Worm (Caenorhabditis elegans) whole organism, young adult: Measurements from ENCODE around the gene F28H7.3.

Experiments
- C17E4.6 ChIP-seq: fragments of 200-800 bp; sonication (Bioruptor generic); IDR thresholded peaks from 2 replicates; pipeline ENCODE4 v1.3.6; 2022; ENCODE audit warnings: missing genetic modification reagents, missing genetic modification characterization, missing compliant biosample characterization
- D2030.7 ChIP-seq: fragments of 200-800 bp; sonication (Bioruptor generic); IDR thresholded peaks from 2 replicates; pipeline ENCODE4 v1.3.6; 2022; ENCODE audit warnings: missing genetic modification reagents, missing genetic modification characterization, missing compliant biosample characterization
- T07F8.4 ChIP-seq: sonication (generic microtip); optimal IDR thresholded peaks from 2 replicates; lab custom pipeline; 2016; ENCODE audit warnings: mild to moderate bottlenecking, missing genetic modification characterization, moderate library complexity, missing compliant biosample characterization
- Y53F4B.3 ChIP-seq: fragments of 200-800 bp; sonication (Bioruptor generic); IDR thresholded peaks from 2 replicates; pipeline ENCODE4 v1.3.6; 2022; ENCODE audit warnings: missing genetic modification reagents, missing genetic modification characterization, missing compliant biosample characterization
- Y56A3A.18 ChIP-seq: fragments of 200-800 bp; sonication (Bioruptor generic); IDR thresholded peaks from 2 replicates; pipeline ENCODE4 v1.3.6; 2022; ENCODE audit warnings: missing genetic modification reagents, missing genetic modification characterization, missing compliant biosample characterization
- Y79H2A.3 ChIP-seq: fragments of 200-800 bp; sonication (Bioruptor generic); conservative IDR thresholded peaks from 2 replicates; pipeline ENCODE4 v1.3.6; 2022; ENCODE audit warnings: missing genetic modification reagents, missing genetic modification characterization, missing compliant biosample characterization
- ama-1 ChIP-seq, 3 experiments: fragments of 150-350 bp in 1 of 3; sonication (generic microtip) in 2 of 3; optimal IDR thresholded peaks; 2 replicates each; lab custom pipeline; 2014 to 2018; ENCODE audit warnings: missing biosample characterization in 2 of 3, missing genetic modification characterization in 2 of 3, missing genetic modification reagents in 2 of 3
- aptf-3 ChIP-seq: fragments of 200-800 bp; sonication (Bioruptor generic); IDR thresholded peaks from 2 replicates; pipeline ENCODE4 v1.3.6; 2022; ENCODE audit warnings: missing genetic modification characterization, missing compliant biosample characterization
- attf-3 ChIP-seq: fragments of 200-800 bp; sonication (Bioruptor generic); conservative IDR thresholded peaks from 2 replicates; pipeline ENCODE4 v1.3.6; 2022; ENCODE audit warnings: missing genetic modification reagents, missing genetic modification characterization, missing compliant biosample characterization
- ccch-3 ChIP-seq: fragments of 200-800 bp; sonication (Bioruptor generic); optimal IDR thresholded peaks from 2 replicates; lab custom pipeline; 2018; ENCODE audit warnings: mild to moderate bottlenecking, missing genetic modification characterization, missing compliant biosample characterization
- cebp-1 ChIP-seq, 2 experiments: fragments of 200-800 bp in 1 of 2; sonication (Bioruptor generic) in 1 of 2; sonication (generic microtip) in 1 of 2; IDR thresholded peaks in 1 of 2; optimal IDR thresholded peaks in 1 of 2; 2 replicates each; pipeline versions ENCODE4 v1.3.6 to Lab custom; 2017 to 2022; ENCODE audit warnings: missing compliant biosample characterization in 2 of 2, missing genetic modification characterization in 2 of 2, mild to moderate bottlenecking in 1 of 2, missing genetic modification reagents in 1 of 2, moderate library complexity in 1 of 2
- ceh-27 ChIP-seq: fragments of 200-800 bp; sonication (Bioruptor generic); optimal IDR thresholded peaks from 2 replicates; lab custom pipeline; 2018; ENCODE audit warnings: mild to moderate bottlenecking, missing genetic modification characterization, moderate library complexity, missing compliant biosample characterization
- ceh-40 ChIP-seq: fragments of 200-800 bp; sonication (Bioruptor generic); IDR thresholded peaks from 2 replicates; pipeline ENCODE4 v1.3.6; 2022; ENCODE audit warnings: missing genetic modification characterization, missing compliant biosample characterization
- ceh-79 ChIP-seq: sonication (generic microtip); optimal IDR thresholded peaks from 2 replicates; lab custom pipeline; 2017; ENCODE audit warnings: mild to moderate bottlenecking, missing genetic modification characterization, missing compliant biosample characterization
- ceh-91 ChIP-seq: fragments of 200-800 bp; sonication (Bioruptor generic); IDR thresholded peaks from 2 replicates; pipeline ENCODE4 v1.3.6; 2022; ENCODE audit warnings: missing genetic modification reagents, missing genetic modification characterization, missing compliant biosample characterization
- dox-1 ChIP-seq: fragments of 200-800 bp; sonication (Bioruptor generic); IDR thresholded peaks from 2 replicates; pipeline ENCODE4 v1.3.6; 2022; ENCODE audit warnings: missing genetic modification reagents, missing genetic modification characterization, missing compliant biosample characterization
- ekl-4 ChIP-seq: fragments of 200-800 bp; sonication (Bioruptor generic); IDR thresholded peaks from 2 replicates; pipeline ENCODE4 v1.3.6; 2022; ENCODE audit warnings: missing genetic modification reagents, missing genetic modification characterization, missing compliant biosample characterization
- ets-4 ChIP-seq: fragments of 200-800 bp; sonication (Bioruptor generic); optimal IDR thresholded peaks from 2 replicates; lab custom pipeline; 2018; ENCODE audit warnings: mild to moderate bottlenecking, missing genetic modification characterization, missing compliant biosample characterization
- hlh-12 ChIP-seq: sonication (generic microtip); optimal IDR thresholded peaks from 2 replicates; lab custom pipeline; 2016; ENCODE audit warnings: missing genetic modification characterization, missing compliant biosample characterization
- hmg-1.2 ChIP-seq: fragments of 200-800 bp; sonication (Bioruptor generic); IDR thresholded peaks from 2 replicates; pipeline ENCODE4 v1.3.6; 2022; ENCODE audit warnings: missing genetic modification reagents, missing genetic modification characterization, missing compliant biosample characterization
- hmg-20 ChIP-seq: fragments of 200-800 bp; sonication (Bioruptor generic); IDR thresholded peaks from 2 replicates; pipeline ENCODE4 v1.3.6; 2022; ENCODE audit warnings: missing genetic modification reagents, missing genetic modification characterization, missing compliant biosample characterization
- lag-1 ChIP-seq: fragments of 200-800 bp; sonication (Bioruptor generic); IDR thresholded peaks from 2 replicates; pipeline ENCODE4 v1.3.6; 2022; ENCODE audit warnings: missing genetic modification reagents, missing genetic modification characterization, missing compliant biosample characterization
- let-526 ChIP-seq: fragments of 200-800 bp; sonication (Bioruptor generic); IDR thresholded peaks from 2 replicates; pipeline ENCODE4 v1.3.6; 2022; ENCODE audit warnings: missing genetic modification reagents, missing genetic modification characterization, missing compliant biosample characterization
- lsl-1 ChIP-seq: fragments of 200-800 bp; sonication (Bioruptor generic); optimal IDR thresholded peaks from 2 replicates; lab custom pipeline; 2018; ENCODE audit warnings: mild to moderate bottlenecking, missing genetic modification characterization, moderate library complexity, missing compliant biosample characterization
- madf-6 ChIP-seq: fragments of 200-800 bp; sonication (Bioruptor generic); IDR thresholded peaks from 2 replicates; pipeline ENCODE4 v1.3.6; 2022; ENCODE audit warnings: missing genetic modification reagents, missing genetic modification characterization, missing compliant biosample characterization
- mxl-1 ChIP-seq: sonication (generic microtip); optimal IDR thresholded peaks from 2 replicates; lab custom pipeline; 2016; ENCODE audit warnings: missing genetic modification characterization, missing compliant biosample characterization
- nfya-2 ChIP-seq: fragments of 200-800 bp; sonication (Bioruptor generic); IDR thresholded peaks from 2 replicates; pipeline ENCODE4 v1.3.6; 2022; ENCODE audit warnings: missing genetic modification reagents, missing genetic modification characterization, missing compliant biosample characterization
- nhr-179 ChIP-seq: sonication (generic microtip); optimal IDR thresholded peaks from 2 replicates; lab custom pipeline; 2016; ENCODE audit warnings: mild to moderate bottlenecking, missing genetic modification characterization, missing compliant biosample characterization
- nhr-27 ChIP-seq: fragments of 200-800 bp; sonication (Bioruptor generic); optimal IDR thresholded peaks from 2 replicates; lab custom pipeline; 2018; ENCODE audit warnings: mild to moderate bottlenecking, missing genetic modification characterization, moderate library complexity, missing compliant biosample characterization
- nhr-80 ChIP-seq: sonication (generic microtip); optimal IDR thresholded peaks from 2 replicates; lab custom pipeline; 2016; ENCODE audit warnings: missing genetic modification characterization, missing compliant biosample characterization
- sdz-38 ChIP-seq: sonication (generic microtip); optimal IDR thresholded peaks from 2 replicates; lab custom pipeline; 2016; ENCODE audit warnings: missing genotype, missing genetic modification characterization, missing compliant biosample characterization
- sea-2 ChIP-seq: fragments of 200-800 bp; sonication (Bioruptor generic); IDR thresholded peaks from 2 replicates; pipeline ENCODE4 v1.3.6; 2022; ENCODE audit warnings: missing genetic modification characterization, missing compliant biosample characterization
- snpc-1.1 ChIP-seq: sonication (generic microtip); optimal IDR thresholded peaks from 2 replicates; lab custom pipeline; 2017; ENCODE audit warnings: missing genetic modification characterization, mild to moderate bottlenecking, missing compliant biosample characterization, antibody characterized with exemption, moderate library complexity, missing genotype, missing genetic modification reagents; ENCODE audit not compliant: insufficient read depth
- snpc-3.4 ChIP-seq: sonication (generic microtip); optimal IDR thresholded peaks from 2 replicates; lab custom pipeline; 2017; ENCODE audit warnings: missing genetic modification characterization, mild to moderate bottlenecking, missing compliant biosample characterization, antibody characterized with exemption, moderate library complexity, missing genotype, missing genetic modification reagents
- sptf-2 ChIP-seq: fragments of 200-800 bp; sonication (Bioruptor generic); optimal IDR thresholded peaks from 2 replicates; lab custom pipeline; 2018; ENCODE audit warnings: mild to moderate bottlenecking, missing genetic modification characterization, missing compliant biosample characterization
- tbx-9 ChIP-seq: sonication (generic microtip); optimal IDR thresholded peaks from 2 replicates; lab custom pipeline; 2016; ENCODE audit warnings: borderline replicate concordance, missing genetic modification characterization, inconsistent platforms, missing compliant biosample characterization
- tlf-1 ChIP-seq: fragments of 200-800 bp; sonication (Bioruptor generic); optimal IDR thresholded peaks from 2 replicates; lab custom pipeline; 2018; ENCODE audit warnings: mild to moderate bottlenecking, missing genetic modification characterization, missing compliant biosample characterization
- unc-62 ChIP-seq: fragments of 150-350 bp; optimal IDR thresholded peaks from 2 replicates; lab custom pipeline; 2014; ENCODE audit warnings: missing biosample characterization, missing genetic modification reagents, missing genetic modification characterization
- zim-3 ChIP-seq: sonication (generic microtip); optimal IDR thresholded peaks from 2 replicates; lab custom pipeline; 2017; ENCODE audit warnings: mild to moderate bottlenecking, missing genetic modification characterization, moderate library complexity, missing compliant biosample characterization
- ztf-18 ChIP-seq: sonication (generic microtip); optimal IDR thresholded peaks from 2 replicates; lab custom pipeline; 2016; ENCODE audit warnings: missing genotype, mild to moderate bottlenecking, missing genetic modification characterization, missing compliant biosample characterization
- ztf-22 ChIP-seq: fragments of 200-800 bp; sonication (Bioruptor generic); optimal IDR thresholded peaks from 2 replicates; lab custom pipeline; 2018; ENCODE audit warnings: mild to moderate bottlenecking, missing genetic modification characterization, moderate library complexity, missing compliant biosample characterization
- ztf-28 ChIP-seq: fragments of 200-800 bp; sonication (Bioruptor generic); IDR thresholded peaks from 2 replicates; pipeline ENCODE4 v1.3.6; 2022; ENCODE audit warnings: missing genetic modification reagents, missing genetic modification characterization, missing compliant biosample characterization

F28H7.3 gene

ce11 chrV:10736756-10737155, 13.8 kb downstream of the F28H7.3 start, which contains the start of the genes mre-11 and wdr-5.3 (continued):
- no peak for TF ChIP-seq ceh-79 (tag; lab: Kevin White, UChicago)
- TF ChIP-seq madf-6 (GFP tag; lab: Robert Waterston, UW): peak; percentile 79

ce11 chrV:10731989-10732472, 18.6 kb downstream of the F28H7.3 start, which contains the start of gene T28B11.1:
T28B11.1 (minus strand) TSS chrV:10732422.
- TF ChIP-seq ccch-3 (GFP tag; lab: Kevin White, UChicago) (no peak), sea-2 (no peak), D2030.7 (GFP tag; lab: Robert Waterston, UW) (no peak), Y56A3A.18 (GFP tag; lab: Robert Waterston, UW) (no peak), ceh-27 (GFP tag; lab: Kevin White, UChicago) (no peak)

- TF ChIP-seq Y56A3A.18 (GFP tag; lab: Robert Waterston, UW) (0 out of 2 replicates have a peak, but pooled peaks have one; percentile 18), ztf-18 (tag; lab: Kevin White, UChicago) (no peak), ama-1 (optimal IDR thresholded peaks at IDR 0.05; lab: Kevin White, UChicago) (no peak), ama-1 (GFP tag; optimal IDR thresholded peaks at IDR 0.05; lab: Kevin White, UChicago) (no peak)
These were observed 19.7 kb downstream of the F28H7.3 start for ce11 chrV:10730824-10731416.

- TF ChIP-seq ztf-22 (GFP tag; lab: Kevin White, UChicago) (peak; percentile 29), hmg-20 (no peak), C17E4.6 (no peak), ceh-91 (GFP tag; lab: Robert Waterston, UW) (no peak), ceh-40 (GFP tag; lab: Robert Waterston, UW) (no peak), snpc-3.4 (tag; lab: Kevin White, UChicago) (no peak), nhr-27 (tag; lab: Kevin White, UChicago) (no peak), nhr-179 (no peak), mxl-1 (tag; lab: Kevin White, UChicago) (no peak), ets-4 (peak; percentile 35), sdz-38 (tag; lab: Kevin White, UChicago) (no peak), attf-3 (GFP tag; lab: Robert Waterston, UW) (no peak), lag-1 (GFP tag; lab: Robert Waterston, UW) (no peak), nhr-80 (tag; lab: Kevin White, UChicago) (peak; percentile 84), let-526 (GFP tag; lab: Robert Waterston, UW) (no peak), cebp-1 (GFP tag; IDR thresholded peaks at IDR 0.05; lab: Robert Waterston, UW) (no peak), cebp-1 (tag; optimal IDR thresholded peaks at IDR 0.05; lab: Kevin White, UChicago) (peak; percentile 38), tbx-9 (tag; lab: Kevin White, UChicago) (no peak), T07F8.4 (tag; lab: Kevin White, UChicago) (no peak), aptf-3 (GFP tag; lab: Robert Waterston, UW) (no peak), ztf-28 (GFP tag; lab: Robert Waterston, UW) (no peak), Y79H2A.3 (no peak), hmg-1.2 (GFP tag; lab: Robert Waterston, UW) (no peak), hlh-12 (no peak), lsl-1 (no peak), snpc-1.1 (no peak), Y53F4B.3 (GFP tag; lab: Robert Waterston, UW) (no peak), unc-62 (no peak), zim-3 (tag; lab: Kevin White, UChicago) (no peak), dox-1 (peak; percentile 15; the same call in 1 of the 2 replicates), ekl-4 (GFP tag; lab: Robert Waterston, UW) (no peak), tlf-1 (GFP tag; lab: Kevin White, UChicago) (no peak), sptf-2 (GFP tag; lab: Kevin White, UChicago) (no peak), nfya-2 (no peak)
These were observed 21.1 kb downstream of the F28H7.3 start for ce11 chrV:10729456-10729904.
